Worm (Caenorhabditis elegans) whole organism, dauer: ENCODE results near the gene F11C1.1.

Experiments used
- unc-62 ChIP-seq: sonication (generic microtip); optimal IDR thresholded peaks from 2 replicates; lab custom pipeline; 2017; ENCODE audit warnings: missing biosample characterization, missing genetic modification reagents, missing genetic modification characterization

F11C1.1 gene

ce11 chrX:13004491-13005093 is 14.2 kb upstream of the F11C1.1 start:
- TF ChIP-seq unc-62 (GFP tag; lab: Kevin White, UChicago), result no peak

- TF ChIP-seq unc-62 (GFP tag; lab: Kevin White, UChicago), result no peak
Measured at ce11 chrX:13003092-13003491, 12.7 kb upstream of the F11C1.1 start.

ce11 chrX:13002322-13002721 is 11.9 kb upstream of the F11C1.1 start:
- TF ChIP-seq unc-62 (GFP tag; lab: Kevin White, UChicago), result no peak

- TF ChIP-seq unc-62 (GFP tag; lab: Kevin White, UChicago), result no peak
Measured at ce11 chrX:13000837-13001236, 10.5 kb upstream of the F11C1.1 start.

ce11 chrX:12999567-12999966 is 9.2 kb upstream of the F11C1.1 start:
- no peak for TF ChIP-seq unc-62 (GFP tag; lab: Kevin White, UChicago)

- no peak for TF ChIP-seq unc-62 (GFP tag; lab: Kevin White, UChicago)
Measured at ce11 chrX:12996161-12996560, 5.8 kb upstream of the F11C1.1 start.

ce11 chrX:12989205-12989604 is 1.2 kb downstream of the F11C1.1 start, which contains the start of gene F11C1.7:
F11C1.7 (plus strand) TSS chrX:12989344.
- TF ChIP-seq unc-62 (GFP tag; lab: Kevin White, UChicago), result no peak

ce11 chrX:12987119-12987518 is 3.3 kb downstream of the F11C1.1 start, which contains the start of gene mff-1:
mff-1 (minus strand) TSS chrX:12987219.
- no peak for TF ChIP-seq unc-62 (GFP tag; lab: Kevin White, UChicago)

- no peak for TF ChIP-seq unc-62 (GFP tag; lab: Kevin White, UChicago)
Measured at ce11 chrX:12982725-12983124, 7.7 kb downstream of the F11C1.1 start.

ce11 chrX:12981393-12981792 is 9.0 kb downstream of the F11C1.1 start, which contains the start of gene scav-4:
scav-4 (plus strand) TSS chrX:12981775.
- no peak for TF ChIP-seq unc-62 (GFP tag; lab: Kevin White, UChicago)

ce11 chrX:12979747-12980146 is 10.6 kb downstream of the F11C1.1 start:
- no peak for TF ChIP-seq unc-62 (GFP tag; lab: Kevin White, UChicago)

ce11 chrX:12978569-12978968 is 11.8 kb downstream of the F11C1.1 start:
- no peak for TF ChIP-seq unc-62 (GFP tag; lab: Kevin White, UChicago)

ce11 chrX:12977451-12977850 is 12.9 kb downstream of the F11C1.1 start, which contains the start of gene F11C1.9:
F11C1.9 (minus strand) TSS chrX:12977551.
- TF ChIP-seq unc-62 (GFP tag; lab: Kevin White, UChicago), result no peak

ce11 chrX:12976774-12977173 is 13.6 kb downstream of the F11C1.1 start, which contains the start of the genes F11C1.4 and F11C1.10:
F11C1.4 (plus strand) TSS chrX:12977074.
F11C1.10 (plus strand) TSS chrX:12977082.
- TF ChIP-seq unc-62 (GFP tag; lab: Kevin White, UChicago), result no peak

ce11 chrX:12975595-12976089 is 14.7 kb downstream of the F11C1.1 start, which contains the start of gene ppk-3:
ppk-3 (minus strand) TSS chrX:12975645.
- TF ChIP-seq unc-62 (GFP tag; lab: Kevin White, UChicago), result no peak

- no peak for TF ChIP-seq unc-62 (GFP tag; lab: Kevin White, UChicago)
Measured at ce11 chrX:12965163-12965562, 25.2 kb downstream of the F11C1.1 start, which contains the start of gene frpr-2. frpr-2 (plus strand) TSS chrX:12965463.

- no peak for TF ChIP-seq unc-62 (GFP tag; lab: Kevin White, UChicago)
Measured at ce11 chrX:12958897-12959296, 31.5 kb downstream of the F11C1.1 start.
